Worm (Caenorhabditis elegans) whole organism, young adult: ENCODE measurements around the gene C40H5.2.

Experiments used
- F23B12.7 ChIP-seq: sonication (generic microtip); optimal IDR thresholded peaks from 2 replicates; lab custom pipeline; 2017; ENCODE audit warnings: missing genetic modification characterization, mild to moderate bottlenecking, missing compliant biosample characterization, antibody characterized with exemption, moderate library complexity; ENCODE audit not compliant: insufficient read depth
- K12H6.12 ChIP-seq: fragments of 200-800 bp; sonication (Bioruptor generic); optimal IDR thresholded peaks from 2 replicates; lab custom pipeline; 2018; ENCODE audit warnings: mild to moderate bottlenecking, missing genetic modification characterization, missing compliant biosample characterization
- T26A5.8 ChIP-seq: sonication (generic microtip); optimal IDR thresholded peaks from 2 replicates; lab custom pipeline; 2016; ENCODE audit warnings: missing genetic modification characterization, missing compliant biosample characterization
- bed-2 ChIP-seq: fragments of 200-800 bp; sonication (Bioruptor generic); IDR thresholded peaks from 2 replicates; pipeline ENCODE4 v1.3.6; 2022; ENCODE audit warnings: missing genetic modification reagents, missing genetic modification characterization, missing compliant biosample characterization
- hlh-12 ChIP-seq: sonication (generic microtip); optimal IDR thresholded peaks from 2 replicates; lab custom pipeline; 2016; ENCODE audit warnings: missing genetic modification characterization, missing compliant biosample characterization
- snpc-4 ChIP-seq, 5 experiments: fragments of 150-350 bp in 1 of 5; sonication (generic microtip) in 4 of 5; optimal IDR thresholded peaks; 2 replicates each; lab custom pipeline; 2014 to 2018; ENCODE audit warnings: missing genetic modification characterization in 5 of 5, missing biosample characterization in 3 of 5, antibody characterized with exemption in 2 of 5, mild to moderate bottlenecking in 2 of 5, missing compliant biosample characterization in 2 of 5, missing genotype in 2 of 5, moderate library complexity in 2 of 5, missing genetic modification reagents in 1 of 5
- ztf-26 ChIP-seq: sonication (generic microtip); optimal IDR thresholded peaks from 2 replicates; lab custom pipeline; 2017; ENCODE audit warnings: missing genetic modification characterization, missing compliant biosample characterization
- ztf-3 ChIP-seq: fragments of 200-800 bp; sonication (Bioruptor generic); optimal IDR thresholded peaks from 2 replicates; lab custom pipeline; 2018; ENCODE audit warnings: mild to moderate bottlenecking, missing genetic modification characterization, missing compliant biosample characterization

DNA sequence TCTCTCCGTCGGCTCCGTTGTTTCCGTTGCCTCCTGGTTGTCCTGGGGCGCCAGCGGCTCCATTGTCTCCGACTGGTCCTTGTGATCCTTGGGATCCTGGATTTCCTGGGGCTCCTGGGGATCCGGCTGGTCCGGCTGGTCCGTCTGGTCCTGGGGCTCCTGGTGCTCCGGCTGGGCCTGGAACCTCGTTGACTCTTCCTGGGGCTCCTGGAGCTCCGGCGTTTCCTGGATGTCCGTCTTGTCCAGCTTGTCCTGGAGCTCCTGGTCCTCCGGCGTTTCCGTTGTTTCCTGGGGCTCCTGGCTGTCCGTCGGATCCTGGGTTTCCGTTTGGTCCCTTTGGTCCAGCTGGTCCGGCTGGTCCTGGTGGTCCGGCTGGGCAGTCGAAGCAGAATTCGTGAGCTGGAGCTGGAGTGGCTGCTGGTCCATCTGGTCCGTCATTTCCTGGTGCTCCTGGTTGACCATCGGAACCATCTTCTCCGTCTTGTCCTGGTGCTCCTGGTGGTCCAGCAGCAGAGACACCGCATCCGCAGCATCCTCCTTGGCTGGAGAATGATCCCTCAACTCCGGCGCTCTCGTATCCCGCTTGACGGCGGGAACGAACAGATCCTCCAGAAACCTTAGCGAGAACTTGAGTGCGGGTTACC lies 34.3 kb upstream of the C40H5.2 start:
- TF ChIP-seq bed-2 (GFP tag; lab: Robert Waterston, UW) (no peak), ztf-26 (tag; lab: Kevin White, UChicago) (no peak), hlh-12 (tag; lab: Kevin White, UChicago) (no peak), snpc-4 (GFP tag; optimal IDR thresholded peaks at IDR 0.05; lab: Kevin White, UChicago) (no peak), snpc-4 (tag; optimal IDR thresholded peaks at IDR 0.05; lab: Kevin White, UChicago) (no peak), T26A5.8 (tag; lab: Kevin White, UChicago) (no peak), K12H6.12 (tag; lab: Kevin White, UChicago) (no peak), ztf-3 (no peak), F23B12.7 (tag; lab: Kevin White, UChicago) (no peak)
